Worm (Caenorhabditis elegans): ENCODE data around the gene srh-212.

DNA sequence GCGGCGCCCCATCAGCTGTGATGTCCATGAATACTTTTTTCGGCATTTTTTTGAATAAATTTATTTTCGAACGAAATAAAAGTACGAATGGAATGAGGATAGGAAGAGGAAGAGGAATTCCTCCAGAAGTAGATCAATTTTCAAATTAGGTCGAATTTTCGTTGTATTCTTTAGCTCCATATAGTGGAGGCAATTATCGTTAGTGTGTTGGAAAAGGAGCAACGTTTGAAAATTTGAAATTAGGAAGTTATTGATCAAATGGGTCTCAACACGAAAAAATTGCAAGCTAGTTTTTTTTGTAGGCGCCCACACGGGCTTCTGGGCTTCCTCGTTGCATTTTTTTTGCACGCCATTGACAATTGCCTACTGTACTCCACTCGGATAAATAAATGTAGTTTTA, 4.9 kb downstream of the srh-212 start, which contains the start of gene T22F3.12:
- TF ChIP-seq dao-5 (tag; optimal IDR thresholded peaks at IDR 0.05): no peak
- no peak for TF ChIP-seq him-1 (tag; optimal IDR thresholded peaks at IDR 0.05)
- TF ChIP-seq W03F9.2 (tag; optimal IDR thresholded peaks at IDR 0.05): no peak

Measured in whole organism, L4/young adult.